Worm (Caenorhabditis elegans) whole organism, young adult: ENCODE data around the gene R05G6.4.
"Not testable (repeated sequence)": the region's sequence is repeated elsewhere in the genome, so short reads cannot be mapped to it uniquely, and the experiment has no call there.

ENCODE experiments used
- B0336.3 ChIP-seq: fragments of 200-800 bp; sonication (Bioruptor generic); IDR thresholded peaks from 2 replicates; pipeline ENCODE4 v1.3.6; 2022; ENCODE audit warnings: missing genetic modification characterization, missing compliant biosample characterization
- F49E8.2 ChIP-seq: sonication (generic microtip); optimal IDR thresholded peaks from 3 replicates; lab custom pipeline; 2017; ENCODE audit warnings: missing genetic modification characterization, mild to moderate bottlenecking, missing compliant biosample characterization, antibody characterized with exemption, moderate library complexity; ENCODE audit not compliant: insufficient read depth
- F57C9.4 ChIP-seq: sonication (generic microtip); optimal IDR thresholded peaks from 2 replicates; lab custom pipeline; 2017; ENCODE audit warnings: mild to moderate bottlenecking, missing genetic modification characterization, missing compliant biosample characterization
- K12H6.12 ChIP-seq: fragments of 200-800 bp; sonication (Bioruptor generic); optimal IDR thresholded peaks from 2 replicates; lab custom pipeline; 2018; ENCODE audit warnings: mild to moderate bottlenecking, missing genetic modification characterization, missing compliant biosample characterization
- Y67H2A.10 ChIP-seq: fragments of 200-800 bp; sonication (Bioruptor generic); conservative IDR thresholded peaks from 2 replicates; pipeline ENCODE4 v1.3.6; 2022; ENCODE audit warnings: missing genetic modification reagents, missing genetic modification characterization, missing compliant biosample characterization
- Y79H2A.3 ChIP-seq: fragments of 200-800 bp; sonication (Bioruptor generic); conservative IDR thresholded peaks from 2 replicates; pipeline ENCODE4 v1.3.6; 2022; ENCODE audit warnings: missing genetic modification reagents, missing genetic modification characterization, missing compliant biosample characterization
- Y95B8A.8 ChIP-seq: fragments of 200-800 bp; sonication (Bioruptor generic); IDR thresholded peaks from 2 replicates; pipeline ENCODE4 v1.3.6; 2022; ENCODE audit warnings: missing genetic modification reagents, missing genetic modification characterization, missing compliant biosample characterization
- ama-1 ChIP-seq, 3 experiments: fragments of 150-350 bp in 1 of 3; sonication (generic microtip) in 2 of 3; optimal IDR thresholded peaks; 2 replicates each; lab custom pipeline; 2014 to 2018; ENCODE audit warnings: missing biosample characterization in 2 of 3, missing genetic modification characterization in 2 of 3, missing genetic modification reagents in 2 of 3
- attf-5 ChIP-seq: fragments of 200-800 bp; sonication (Bioruptor generic); optimal IDR thresholded peaks from 2 replicates; lab custom pipeline; 2018; ENCODE audit warnings: mild to moderate bottlenecking, missing genetic modification characterization, missing compliant biosample characterization
- cebp-1 ChIP-seq, 2 experiments: fragments of 200-800 bp in 1 of 2; sonication (Bioruptor generic) in 1 of 2; sonication (generic microtip) in 1 of 2; IDR thresholded peaks in 1 of 2; optimal IDR thresholded peaks in 1 of 2; 2 replicates each; pipeline versions ENCODE4 v1.3.6 to Lab custom; 2017 to 2022; ENCODE audit warnings: missing compliant biosample characterization in 2 of 2, missing genetic modification characterization in 2 of 2, mild to moderate bottlenecking in 1 of 2, missing genetic modification reagents in 1 of 2, moderate library complexity in 1 of 2
- ceh-40 ChIP-seq: fragments of 200-800 bp; sonication (Bioruptor generic); IDR thresholded peaks from 2 replicates; pipeline ENCODE4 v1.3.6; 2022; ENCODE audit warnings: missing genetic modification characterization, missing compliant biosample characterization
- ceh-79 ChIP-seq: sonication (generic microtip); optimal IDR thresholded peaks from 2 replicates; lab custom pipeline; 2017; ENCODE audit warnings: mild to moderate bottlenecking, missing genetic modification characterization, missing compliant biosample characterization
- die-1 ChIP-seq: sonication (generic microtip); optimal IDR thresholded peaks from 2 replicates; lab custom pipeline; 2016; ENCODE audit warnings: missing genotype, mild to moderate bottlenecking, missing genetic modification characterization, missing compliant biosample characterization
- egl-18 ChIP-seq: fragments of 200-800 bp; sonication (Bioruptor generic); IDR thresholded peaks from 2 replicates; pipeline ENCODE4 v1.3.6; 2022; ENCODE audit warnings: missing genetic modification reagents, missing genetic modification characterization, missing compliant biosample characterization
- egl-44 ChIP-seq: fragments of 200-800 bp; sonication (Bioruptor generic); IDR thresholded peaks from 2 replicates; pipeline ENCODE4 v1.3.6; 2022; ENCODE audit warnings: missing genetic modification reagents, missing genetic modification characterization, missing compliant biosample characterization
- egrh-3 ChIP-seq: fragments of 200-800 bp; sonication (Bioruptor generic); IDR thresholded peaks from 2 replicates; pipeline ENCODE4 v1.3.6; 2022; ENCODE audit warnings: missing genetic modification reagents, missing genetic modification characterization, missing compliant biosample characterization
- ekl-4 ChIP-seq: fragments of 200-800 bp; sonication (Bioruptor generic); IDR thresholded peaks from 2 replicates; pipeline ENCODE4 v1.3.6; 2022; ENCODE audit warnings: missing genetic modification reagents, missing genetic modification characterization, missing compliant biosample characterization
- hmg-1.2 ChIP-seq: fragments of 200-800 bp; sonication (Bioruptor generic); IDR thresholded peaks from 2 replicates; pipeline ENCODE4 v1.3.6; 2022; ENCODE audit warnings: missing genetic modification reagents, missing genetic modification characterization, missing compliant biosample characterization
- hmg-20 ChIP-seq: fragments of 200-800 bp; sonication (Bioruptor generic); IDR thresholded peaks from 2 replicates; pipeline ENCODE4 v1.3.6; 2022; ENCODE audit warnings: missing genetic modification reagents, missing genetic modification characterization, missing compliant biosample characterization
- hrde-1 ChIP-seq: sonication (generic microtip); optimal IDR thresholded peaks from 2 replicates; lab custom pipeline; 2016; ENCODE audit warnings: missing genetic modification characterization, mild to moderate bottlenecking, missing compliant biosample characterization, moderate library complexity, missing genotype, missing genetic modification reagents, borderline replicate concordance
- let-526 ChIP-seq: fragments of 200-800 bp; sonication (Bioruptor generic); IDR thresholded peaks from 2 replicates; pipeline ENCODE4 v1.3.6; 2022; ENCODE audit warnings: missing genetic modification reagents, missing genetic modification characterization, missing compliant biosample characterization
- lin-26 ChIP-seq: fragments of 200-800 bp; sonication (Bioruptor generic); IDR thresholded peaks from 2 replicates; pipeline ENCODE4 v1.3.6; 2022; ENCODE audit warnings: missing genetic modification reagents, missing genetic modification characterization, missing compliant biosample characterization
- lin-35 ChIP-seq, 3 experiments: fragments of 150-350 bp in 2 of 3; sonication (generic microtip) in 1 of 3; optimal IDR thresholded peaks; 2 replicates each; lab custom pipeline; 2014 to 2018; ENCODE audit warnings: missing biosample characterization in 3 of 3, missing genetic modification characterization in 3 of 3, missing genetic modification reagents in 3 of 3
- lin-54 ChIP-seq: fragments of 200-800 bp; sonication (Bioruptor generic); optimal IDR thresholded peaks from 2 replicates; lab custom pipeline; 2018; ENCODE audit warnings: mild to moderate bottlenecking, missing genetic modification characterization, missing compliant biosample characterization
- lsl-1 ChIP-seq: fragments of 200-800 bp; sonication (Bioruptor generic); optimal IDR thresholded peaks from 2 replicates; lab custom pipeline; 2018; ENCODE audit warnings: mild to moderate bottlenecking, missing genetic modification characterization, moderate library complexity, missing compliant biosample characterization
- madf-10 ChIP-seq: sonication (generic microtip); optimal IDR thresholded peaks from 2 replicates; lab custom pipeline; 2016; ENCODE audit warnings: mild to moderate bottlenecking, missing genetic modification characterization, missing compliant biosample characterization
- madf-8 ChIP-seq: fragments of 200-800 bp; sonication (Bioruptor generic); conservative IDR thresholded peaks from 2 replicates; pipeline ENCODE4 v1.3.6; 2022; ENCODE audit warnings: missing genetic modification reagents, missing genetic modification characterization, missing compliant biosample characterization
- nfya-2 ChIP-seq: fragments of 200-800 bp; sonication (Bioruptor generic); IDR thresholded peaks from 2 replicates; pipeline ENCODE4 v1.3.6; 2022; ENCODE audit warnings: missing genetic modification reagents, missing genetic modification characterization, missing compliant biosample characterization
- nhr-120 ChIP-seq: fragments of 200-800 bp; sonication (Bioruptor generic); IDR thresholded peaks from 2 replicates; pipeline ENCODE4 v1.3.6; 2022; ENCODE audit warnings: missing genetic modification characterization, missing compliant biosample characterization
- nhr-90 ChIP-seq: sonication (generic microtip); optimal IDR thresholded peaks from 2 replicates; lab custom pipeline; 2016; ENCODE audit warnings: missing genotype, mild to moderate bottlenecking, missing genetic modification characterization, missing compliant biosample characterization
- pbrm-1 ChIP-seq: fragments of 200-800 bp; sonication (Bioruptor generic); IDR thresholded peaks from 2 replicates; pipeline ENCODE4 v1.3.6; 2022; ENCODE audit warnings: missing genetic modification reagents, missing genetic modification characterization, missing compliant biosample characterization
- pha-4 ChIP-seq: fragments of 150-350 bp; sonication (generic microtip); optimal IDR thresholded peaks from 2 replicates; lab custom pipeline; 2014; ENCODE audit warnings: missing biosample characterization, missing genetic modification reagents, missing genetic modification characterization
- rcor-1 ChIP-seq: fragments of 200-800 bp; sonication (Bioruptor generic); IDR thresholded peaks from 2 replicates; pipeline ENCODE4 v1.3.6; 2022; ENCODE audit warnings: missing genetic modification reagents, missing genetic modification characterization, missing compliant biosample characterization
- rec-8 ChIP-seq, 2 experiments: sonication (generic microtip); optimal IDR thresholded peaks; 2 replicates each; lab custom pipeline; 2016; ENCODE audit warnings: mild to moderate bottlenecking in 2 of 2, missing genetic modification characterization in 2 of 2, missing genetic modification reagents in 2 of 2, missing genotype in 2 of 2, missing biosample characterization in 1 of 2, missing compliant biosample characterization in 1 of 2, moderate library complexity in 1 of 2
- sea-2 ChIP-seq: fragments of 200-800 bp; sonication (Bioruptor generic); IDR thresholded peaks from 2 replicates; pipeline ENCODE4 v1.3.6; 2022; ENCODE audit warnings: missing genetic modification characterization, missing compliant biosample characterization
- snpc-1.3 ChIP-seq: sonication (generic microtip); optimal IDR thresholded peaks from 2 replicates; lab custom pipeline; 2017; ENCODE audit warnings: missing genetic modification characterization, mild to moderate bottlenecking, missing compliant biosample characterization, antibody characterized with exemption, moderate library complexity, missing genotype, missing genetic modification reagents; ENCODE audit not compliant: insufficient read depth
- snpc-3.4 ChIP-seq: sonication (generic microtip); optimal IDR thresholded peaks from 2 replicates; lab custom pipeline; 2017; ENCODE audit warnings: missing genetic modification characterization, mild to moderate bottlenecking, missing compliant biosample characterization, antibody characterized with exemption, moderate library complexity, missing genotype, missing genetic modification reagents
- snpc-4 ChIP-seq, 5 experiments: fragments of 150-350 bp in 1 of 5; sonication (generic microtip) in 4 of 5; optimal IDR thresholded peaks; 2 replicates each; lab custom pipeline; 2014 to 2018; ENCODE audit warnings: missing genetic modification characterization in 5 of 5, missing biosample characterization in 3 of 5, antibody characterized with exemption in 2 of 5, mild to moderate bottlenecking in 2 of 5, missing compliant biosample characterization in 2 of 5, missing genotype in 2 of 5, moderate library complexity in 2 of 5, missing genetic modification reagents in 1 of 5
- unc-130 ChIP-seq: sonication (generic microtip); optimal IDR thresholded peaks from 2 replicates; lab custom pipeline; 2016; ENCODE audit warnings: missing genetic modification reagents, missing genetic modification characterization, missing compliant biosample characterization
- ztf-26 ChIP-seq: sonication (generic microtip); optimal IDR thresholded peaks from 2 replicates; lab custom pipeline; 2017; ENCODE audit warnings: missing genetic modification characterization, missing compliant biosample characterization
- ztf-3 ChIP-seq: fragments of 200-800 bp; sonication (Bioruptor generic); optimal IDR thresholded peaks from 2 replicates; lab custom pipeline; 2018; ENCODE audit warnings: mild to moderate bottlenecking, missing genetic modification characterization, missing compliant biosample characterization

Gene R05G6.4

ce11 chrIV:7477697-7478096 lies 35.3 kb upstream of the R05G6.4 start (continued):
- TF ChIP-seq Y95B8A.8 (GFP tag; lab: Robert Waterston, UW) = peak; percentile 92
- peak; percentile 50 for TF ChIP-seq snpc-1.3 (tag; lab: Kevin White, UChicago)
- TF ChIP-seq ztf-26 = no peak
- peak; percentile 95 for TF ChIP-seq madf-8 (GFP tag; lab: Robert Waterston, UW)
- TF ChIP-seq pha-4 (tag; lab: Kevin White, UChicago) = no peak
- TF ChIP-seq unc-130 (GFP tag; lab: Kevin White, UChicago) = peak; percentile 79
- no peak for TF ChIP-seq hmg-20 (GFP tag; lab: Robert Waterston, UW)
- TF ChIP-seq lin-35 (GFP tag; optimal IDR thresholded peaks at IDR 0.05; lab: Kevin White, UChicago) = peak in 2 of 3 experiments; percentile 25 to 64

DNA sequence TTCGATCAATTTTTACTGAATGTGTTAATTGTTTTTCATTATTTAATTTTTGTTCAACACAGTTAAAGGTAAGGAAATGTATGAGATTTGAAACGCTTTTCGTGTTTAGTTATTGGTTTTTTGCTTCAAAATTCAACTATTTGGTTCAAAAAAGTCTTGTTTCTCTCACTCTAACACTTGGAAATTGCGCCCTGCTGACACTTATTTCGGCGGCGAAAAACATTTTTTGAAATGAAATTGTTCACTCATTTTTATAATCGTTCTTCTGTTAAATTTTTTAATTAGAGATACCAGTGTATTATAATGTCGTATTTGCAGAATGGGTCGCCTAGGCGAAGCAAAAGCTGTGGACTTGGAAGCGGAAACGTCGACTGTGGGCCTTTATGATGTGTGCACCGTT lies 34.9 kb upstream of the R05G6.4 start, which contains the start of gene rod-1:
Gene rod-1, plus strand, starts transcription at position 319 of the 400 bp plus-strand sequence.
- TF ChIP-seq F57C9.4 (tag; lab: Kevin White, UChicago) (no peak), hmg-1.2 (GFP tag; lab: Robert Waterston, UW) (0 out of 2 replicates have a peak, but pooled peaks have one; percentile 8), K12H6.12 (tag; lab: Kevin White, UChicago) (no peak), die-1 (no peak), nhr-120 (GFP tag; lab: Robert Waterston, UW) (no peak), Y67H2A.10 (GFP tag; lab: Robert Waterston, UW) (no peak), nhr-90 (tag; lab: Kevin White, UChicago) (no peak), ceh-79 (tag; lab: Kevin White, UChicago) (no peak), egl-18 (GFP tag; lab: Robert Waterston, UW) (no peak), let-526 (no peak), ztf-3 (GFP tag; lab: Kevin White, UChicago) (no peak), nfya-2 (GFP tag; lab: Robert Waterston, UW) (no peak), pbrm-1 (GFP tag; lab: Robert Waterston, UW) (peak; percentile 41; the same call in 1 of the 2 replicates), attf-5 (GFP tag; lab: Kevin White, UChicago) (no peak), madf-10 (no peak)

ce11 chrIV:7485565-7486200 lies 27.4 kb upstream of the R05G6.4 start:
- peak in 1 of 2 experiments; percentile 38 for TF ChIP-seq rec-8 (tag; optimal IDR thresholded peaks at IDR 0.05; lab: Kevin White, UChicago)
- TF ChIP-seq ama-1 (optimal IDR thresholded peaks at IDR 0.05; lab: Kevin White, UChicago); cebp-1 (GFP tag; IDR thresholded peaks at IDR 0.05; lab: Robert Waterston, UW); snpc-4 (GFP tag; optimal IDR thresholded peaks at IDR 0.05; lab: Kevin White, UChicago): not testable (repeated sequence)
- peak; percentile 32 to 33 for TF ChIP-seq ama-1 (GFP tag; optimal IDR thresholded peaks at IDR 0.05; lab: Kevin White, UChicago)
- TF ChIP-seq ekl-4 = peak; percentile 37; the same call in 1 of the 2 replicates
- peak; percentile 87 for TF ChIP-seq lin-26
- TF ChIP-seq lsl-1 (GFP tag; lab: Kevin White, UChicago) = peak; percentile 31
- TF ChIP-seq snpc-3.4 (tag; lab: Kevin White, UChicago) = peak; percentile 49
- TF ChIP-seq snpc-1.3 (tag; lab: Kevin White, UChicago) = peak; percentile 2
- 0 out of 2 replicates have a peak, but pooled peaks have one; percentile 34 for TF ChIP-seq B0336.3 (GFP tag; lab: Robert Waterston, UW)
- peak; percentile 49 for TF ChIP-seq F49E8.2 (tag; lab: Kevin White, UChicago)
- TF ChIP-seq cebp-1 (tag; optimal IDR thresholded peaks at IDR 0.05; lab: Kevin White, UChicago) = peak; percentile 5
- TF ChIP-seq hrde-1 (tag; lab: Kevin White, UChicago) = peak; percentile 92
- peak in 1 of 4 experiments; percentile 43 for TF ChIP-seq snpc-4 (tag; optimal IDR thresholded peaks at IDR 0.05; lab: Kevin White, UChicago)
- TF ChIP-seq egl-44 (GFP tag; lab: Robert Waterston, UW) = peak; percentile 53; the same call in 1 of the 2 replicates
- peak; percentile 40; the same call in 1 of the 2 replicates for TF ChIP-seq egrh-3 (GFP tag; lab: Robert Waterston, UW)
- peak; percentile 25; the same call in 1 of the 2 replicates for TF ChIP-seq rcor-1 (GFP tag; lab: Robert Waterston, UW)
- 0 out of 2 replicates have a peak, but pooled peaks have one; percentile 3 for TF ChIP-seq ceh-40 (GFP tag; lab: Robert Waterston, UW)
- TF ChIP-seq Y95B8A.8 (GFP tag; lab: Robert Waterston, UW) = peak; percentile 51; the same call in 1 of the 2 replicates
- peak; percentile 49; the same call in 1 of the 2 replicates for TF ChIP-seq Y79H2A.3 (GFP tag; lab: Robert Waterston, UW)
- TF ChIP-seq lin-54 (GFP tag; lab: Kevin White, UChicago) = peak; percentile 47
- TF ChIP-seq sea-2 (GFP tag; lab: Robert Waterston, UW) = 0 out of 2 replicates have a peak, but pooled peaks have one; percentile 69
